Worm (Caenorhabditis elegans) whole organism, L1 larva: ENCODE results near the gene C12D5.5.

Experiments
- C04F5.9 ChIP-seq: sonication (generic microtip); optimal IDR thresholded peaks from 2 replicates; lab custom pipeline; 2016; ENCODE audit warnings: missing genetic modification characterization, missing compliant biosample characterization
- C16A3.4 ChIP-seq: fragments of 150-350 bp; optimal IDR thresholded peaks from 2 replicates; lab custom pipeline; 2014; ENCODE audit warnings: missing biosample characterization, missing genetic modification characterization
- C34B4.2 ChIP-seq: sonication (generic microtip); optimal IDR thresholded peaks from 2 replicates; lab custom pipeline; 2017; ENCODE audit warnings: mild to moderate bottlenecking, missing genetic modification characterization, missing compliant biosample characterization
- F16B12.6 ChIP-seq: fragments of 150-350 bp; optimal IDR thresholded peaks from 2 replicates; lab custom pipeline; 2014; ENCODE audit warnings: missing biosample characterization, missing genetic modification characterization
- Y116A8C.19 ChIP-seq: sonication (generic microtip); optimal IDR thresholded peaks from 2 replicates; lab custom pipeline; 2016; ENCODE audit warnings: missing compliant biosample characterization, missing genetic modification characterization, borderline replicate concordance
- ama-1 ChIP-seq: fragments of 150-350 bp; optimal IDR thresholded peaks from 2 replicates; lab custom pipeline; 2014
- ceh-63 ChIP-seq: fragments of 200-800 bp; sonication (Bioruptor generic); optimal IDR thresholded peaks from 2 replicates; lab custom pipeline; 2018; ENCODE audit warnings: mild to moderate bottlenecking, missing genetic modification characterization, missing compliant biosample characterization
- ceh-88 ChIP-seq: fragments of 200-800 bp; sonication (Bioruptor generic); IDR thresholded peaks from 2 replicates; pipeline ENCODE4 v1.3.6; 2022; ENCODE audit warnings: missing genetic modification characterization, missing compliant biosample characterization
- ceh-90 ChIP-seq: sonication (generic microtip); optimal IDR thresholded peaks from 2 replicates; lab custom pipeline; 2016; ENCODE audit warnings: missing genetic modification characterization, missing compliant biosample characterization
- ces-1 ChIP-seq: fragments of 150-350 bp; optimal IDR thresholded peaks from 2 replicates; lab custom pipeline; 2014; ENCODE audit warnings: missing biosample characterization, missing genetic modification reagents, missing genetic modification characterization
- efl-1 ChIP-seq, 4 experiments: fragments of 150-350 bp; optimal IDR thresholded peaks in 3 of 4; peaks in 1 of 4; 1 replicate in 1 of 4; 2 replicates in 3 of 4; lab custom pipeline; 2014; ENCODE audit warnings: missing biosample characterization in 2 of 4, missing genetic modification characterization in 2 of 4, missing genetic modification reagents in 2 of 4
- elt-2 ChIP-seq: sonication (generic microtip); optimal IDR thresholded peaks from 2 replicates; lab custom pipeline; 2016; ENCODE audit warnings: missing genetic modification characterization, mild to moderate bottlenecking, inconsistent platforms, missing compliant biosample characterization, missing genetic modification reagents
- elt-3 ChIP-seq, 6 experiments: fragments of 150-350 bp in 1 of 6; sonication (generic microtip); optimal IDR thresholded peaks; 2 replicates each; lab custom pipeline; 2017 to 2018; ENCODE audit warnings: missing biosample characterization in 6 of 6, missing genetic modification characterization in 6 of 6, inconsistent platforms in 1 of 6
- ets-5 ChIP-seq: fragments of 200-800 bp; sonication (Bioruptor generic); IDR thresholded peaks from 2 replicates; pipeline ENCODE4 v1.3.6; 2022; ENCODE audit warnings: missing genetic modification characterization, missing compliant biosample characterization
- fkh-4 ChIP-seq: sonication (generic microtip); optimal IDR thresholded peaks from 2 replicates; lab custom pipeline; 2016; ENCODE audit warnings: missing compliant biosample characterization, missing genetic modification characterization, borderline replicate concordance
- fkh-8 ChIP-seq: sonication (generic microtip); optimal IDR thresholded peaks from 2 replicates; lab custom pipeline; 2016; ENCODE audit warnings: mild to moderate bottlenecking, missing genetic modification characterization, missing compliant biosample characterization
- grh-1 ChIP-seq: fragments of 200-800 bp; sonication (Bioruptor generic); IDR thresholded peaks from 2 replicates; pipeline ENCODE4 v1.3.6; 2022; ENCODE audit warnings: missing genetic modification reagents, missing genetic modification characterization, missing compliant biosample characterization
- hlh-17 ChIP-seq: fragments of 200-800 bp; sonication (Bioruptor generic); optimal IDR thresholded peaks from 2 replicates; lab custom pipeline; 2018; ENCODE audit warnings: missing genetic modification characterization, mild to moderate bottlenecking, missing compliant biosample characterization, moderate library complexity, borderline replicate concordance
- jun-1 ChIP-seq: fragments of 150-350 bp; optimal IDR thresholded peaks from 2 replicates; lab custom pipeline; 2014; ENCODE audit warnings: missing biosample characterization, missing genetic modification reagents, missing genetic modification characterization
- lin-13 ChIP-seq: fragments of 150-350 bp; optimal IDR thresholded peaks from 2 replicates; lab custom pipeline; 2014; ENCODE audit warnings: missing biosample characterization, missing genetic modification reagents, missing genetic modification characterization
- lin-35 ChIP-seq, 2 experiments: fragments of 150-350 bp; optimal IDR thresholded peaks; 2 replicates each; lab custom pipeline; 2014; ENCODE audit warnings: missing biosample characterization in 2 of 2, missing genetic modification characterization in 2 of 2, missing genetic modification reagents in 2 of 2
- lin-39 ChIP-seq: fragments of 150-350 bp; optimal IDR thresholded peaks from 2 replicates; lab custom pipeline; 2014; ENCODE audit warnings: missing biosample characterization, missing genetic modification reagents, missing genetic modification characterization
- lir-3 ChIP-seq: sonication (generic microtip); optimal IDR thresholded peaks from 2 replicates; lab custom pipeline; 2016; ENCODE audit warnings: mild to moderate bottlenecking, missing genetic modification characterization, moderate library complexity, missing compliant biosample characterization; ENCODE audit not compliant: poor library complexity
- mep-1 ChIP-seq: fragments of 150-350 bp; optimal IDR thresholded peaks from 2 replicates; lab custom pipeline; 2014; ENCODE audit warnings: missing biosample characterization, missing genetic modification characterization
- nhr-11 ChIP-seq: fragments of 150-350 bp; optimal IDR thresholded peaks from 2 replicates; lab custom pipeline; 2014; ENCODE audit warnings: missing biosample characterization, missing genetic modification characterization
- nhr-12 ChIP-seq: sonication (generic microtip); optimal IDR thresholded peaks from 2 replicates; lab custom pipeline; 2017; ENCODE audit warnings: missing biosample characterization, missing genetic modification characterization
- nhr-76 ChIP-seq: sonication (generic microtip); optimal IDR thresholded peaks from 2 replicates; lab custom pipeline; 2017; ENCODE audit warnings: missing biosample characterization, missing genetic modification characterization
- nhr-77 ChIP-seq: fragments of 150-350 bp; optimal IDR thresholded peaks from 2 replicates; lab custom pipeline; 2014; ENCODE audit warnings: missing biosample characterization, missing genetic modification characterization
- nhr-84 ChIP-seq: sonication (generic microtip); optimal IDR thresholded peaks from 2 replicates; lab custom pipeline; 2017; ENCODE audit warnings: missing biosample characterization, missing genetic modification characterization
- nhr-85 ChIP-seq: sonication (generic microtip); peaks from one replicate; lab custom pipeline; 2016; ENCODE audit warnings: missing genetic modification characterization, inconsistent platforms, missing compliant biosample characterization
- nhr-90 ChIP-seq: sonication (generic microtip); optimal IDR thresholded peaks from 2 replicates; lab custom pipeline; 2016; ENCODE audit warnings: mild to moderate bottlenecking, missing genetic modification characterization, missing compliant biosample characterization; ENCODE audit not compliant: poor library complexity
- snpc-4 ChIP-seq: fragments of 150-350 bp; optimal IDR thresholded peaks from 2 replicates; lab custom pipeline; 2014; ENCODE audit warnings: missing biosample characterization, missing genetic modification characterization
- sox-4 ChIP-seq: sonication (generic microtip); optimal IDR thresholded peaks from 2 replicates; lab custom pipeline; 2016; ENCODE audit warnings: missing genetic modification characterization, missing compliant biosample characterization
- tbx-2 ChIP-seq: sonication (generic microtip); optimal IDR thresholded peaks from 2 replicates; lab custom pipeline; 2016; ENCODE audit warnings: missing genetic modification characterization, missing compliant biosample characterization
- unc-130 ChIP-seq: fragments of 150-350 bp; optimal IDR thresholded peaks from 2 replicates; lab custom pipeline; 2017; ENCODE audit warnings: missing biosample characterization, missing genetic modification characterization, inconsistent platforms
- unc-30 ChIP-seq: sonication (generic microtip); optimal IDR thresholded peaks from 2 replicates; lab custom pipeline; 2017; ENCODE audit warnings: missing biosample characterization, missing genetic modification characterization
- unc-98 ChIP-seq: fragments of 200-800 bp; sonication (Bioruptor generic); IDR thresholded peaks from 2 replicates; pipeline ENCODE4 v1.3.6; 2022; ENCODE audit warnings: missing genetic modification characterization, missing compliant biosample characterization
- xbp-1 ChIP-seq: sonication (generic microtip); optimal IDR thresholded peaks from 2 replicates; lab custom pipeline; 2016; ENCODE audit warnings: missing genetic modification characterization, missing compliant biosample characterization
- zag-1 ChIP-seq: fragments of 150-350 bp; optimal IDR thresholded peaks from 2 replicates; lab custom pipeline; 2014; ENCODE audit warnings: missing biosample characterization, missing genetic modification characterization
- ztf-11 ChIP-seq, 2 experiments: sonication (generic microtip); optimal IDR thresholded peaks; 2 replicates each; lab custom pipeline; 2016 to 2017; ENCODE audit warnings: missing genetic modification characterization in 2 of 2, missing biosample characterization in 1 of 2, missing compliant biosample characterization in 1 of 2
- ztf-4 ChIP-seq: fragments of 150-350 bp; optimal IDR thresholded peaks from 2 replicates; lab custom pipeline; 2014; ENCODE audit warnings: missing biosample characterization, missing genetic modification characterization

Gene C12D5.5

ce11 chrV:7643416-7643815 is 24.6 kb upstream of the C12D5.5 start, which contains the start of gene F07C4.11:
F07C4.11 (minus strand) TSS chrV:7643516.
- TF ChIP-seq fkh-4 (tag; lab: Kevin White, UChicago) (no peak), xbp-1 (tag; lab: Kevin White, UChicago) (no peak), ama-1 (no peak), nhr-76 (tag; lab: Kevin White, UChicago) (no peak), lin-35 (GFP tag; optimal IDR thresholded peaks at IDR 0.05; lab: Kevin White, UChicago) (no peak), unc-130 (tag; lab: Kevin White, UChicago) (no peak), mep-1 (tag; lab: Kevin White, UChicago) (no peak), jun-1 (no peak), zag-1 (no peak), unc-30 (tag; lab: Kevin White, UChicago) (no peak), ztf-11 (tag; optimal IDR thresholded peaks at IDR 0.05; lab: Kevin White, UChicago) (no peak)

ce11 chrV:7645454-7645853 is 22.6 kb upstream of the C12D5.5 start, which contains the start of gene str-47:
str-47 (plus strand) TSS chrV:7645754.
- TF ChIP-seq ceh-63 (no peak), grh-1 (GFP tag; lab: Robert Waterston, UW) (no peak), tbx-2 (no peak), lir-3 (tag; lab: Kevin White, UChicago) (no peak), ceh-90 (tag; lab: Kevin White, UChicago) (no peak), nhr-11 (tag; lab: Kevin White, UChicago) (no peak), nhr-12 (tag; lab: Kevin White, UChicago) (no peak), elt-3 (tag; optimal IDR thresholded peaks at IDR 0.05; lab: Kevin White, UChicago) (no peak), ces-1 (GFP tag; lab: Kevin White, UChicago) (no peak), C04F5.9 (tag; lab: Kevin White, UChicago) (no peak), C16A3.4 (tag; lab: Kevin White, UChicago) (no peak), hlh-17 (no peak), fkh-8 (tag; lab: Kevin White, UChicago) (no peak)
- TF ChIP-seq, all 84 proteins: peak for 0

ce11 chrV:7647147-7647546 is 20.9 kb upstream of the C12D5.5 start:
- TF ChIP-seq hlh-17 (no peak), F16B12.6 (tag; lab: Kevin White, UChicago) (no peak), ztf-4 (tag; lab: Kevin White, UChicago) (no peak), efl-1 (optimal IDR thresholded peaks at IDR 0.05; lab: Kevin White, UChicago) (no peak), efl-1 (GFP tag; optimal IDR thresholded peaks at IDR 0.05 in 1 of 2; lab: Kevin White, UChicago) (peak in 1 of 2 experiments; percentile 57)

ce11 chrV:7649963-7650362 is 18.1 kb upstream of the C12D5.5 start:
- no peak for TF ChIP-seq nhr-90 (tag; lab: Kevin White, UChicago)
- TF ChIP-seq, all 84 proteins: peak for 0

ce11 chrV:7651757-7652156 is 16.3 kb upstream of the C12D5.5 start, which contains the start of gene srh-234:
srh-234 (minus strand) TSS chrV:7651857.
- TF ChIP-seq nhr-84 (tag; lab: Kevin White, UChicago) (no peak), grh-1 (GFP tag; lab: Robert Waterston, UW) (no peak), unc-98 (GFP tag; lab: Robert Waterston, UW) (no peak), xbp-1 (tag; lab: Kevin White, UChicago) (no peak), nhr-85 (tag; lab: Kevin White, UChicago) (no peak), elt-2 (no peak), nhr-12 (tag; lab: Kevin White, UChicago) (no peak), nhr-11 (tag; lab: Kevin White, UChicago) (no peak), ceh-88 (GFP tag; lab: Robert Waterston, UW) (no peak), lin-39 (tag; lab: Kevin White, UChicago) (no peak), C34B4.2 (tag; lab: Kevin White, UChicago) (no peak), Y116A8C.19 (tag; lab: Kevin White, UChicago) (no peak), nhr-77 (tag; lab: Kevin White, UChicago) (no peak), sox-4 (tag; lab: Kevin White, UChicago) (no peak), snpc-4 (tag; lab: Kevin White, UChicago) (no peak), lir-3 (tag; lab: Kevin White, UChicago) (no peak), lin-13 (no peak), ets-5 (GFP tag; lab: Robert Waterston, UW) (no peak)
